Fruit fly (Drosophila melanogaster): ENCODE results near the gene eIF2beta.

Gene eIF2beta

DNA sequence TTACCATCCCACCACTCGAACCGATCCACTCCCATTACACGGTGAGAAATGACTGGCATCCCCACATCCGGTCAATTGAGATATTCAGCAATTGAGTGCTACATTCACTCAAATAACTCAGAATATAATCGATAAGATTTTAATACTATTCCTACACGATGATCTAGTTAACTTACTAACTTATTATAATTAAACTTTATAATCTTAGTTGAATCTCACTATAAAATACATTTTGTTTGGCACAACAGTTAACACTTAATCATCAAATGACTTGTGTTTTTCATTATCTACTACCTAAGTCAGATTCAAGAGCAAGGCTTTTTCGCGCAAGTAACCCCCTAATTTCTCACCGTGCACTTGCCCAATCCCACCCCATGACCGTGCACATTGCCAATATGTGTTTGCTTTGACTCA lies 31.2 kb downstream of the eIF2beta start (continued):
- no peak for TF ChIP-seq Chrac-16 (GFP tag; optimal IDR thresholded peaks at IDR 0.05)
- 0 out of 2 replicates have a peak, but pooled peaks have one; percentile 15 for TF ChIP-seq CG9215 (GFP tag; IDR thresholded peaks at IDR 0.05)
- TF ChIP-seq NfI (GFP tag; optimal IDR thresholded peaks at IDR 0.05): peak; percentile 31
- no peak for TF ChIP-seq CG32767 (GFP tag; IDR thresholded peaks at IDR 0.05)
- no peak for TF ChIP-seq Rx (GFP tag; IDR thresholded peaks at IDR 0.05)
- peak; percentile 21; the same call in 1 of the 3 replicates for TF ChIP-seq tgo (GFP tag; IDR thresholded peaks at IDR 0.05)
- TF ChIP-seq ERR (GFP tag; optimal IDR thresholded peaks at IDR 0.05): no peak
- TF ChIP-seq chif (GFP tag; optimal IDR thresholded peaks at IDR 0.05): peak in 1 of 2 experiments; percentile 12
- no peak for TF ChIP-seq CG6854 (GFP tag; optimal IDR thresholded peaks at IDR 0.05)
- TF ChIP-seq CG4854 (GFP tag; optimal IDR thresholded peaks at IDR 0.05): no peak
- no peak for TF ChIP-seq CG1602 (GFP tag; optimal IDR thresholded peaks at IDR 0.05)
- TF ChIP-seq luna (GFP tag; optimal IDR thresholded peaks at IDR 0.05): no peak
- TF ChIP-seq Dref (GFP tag; IDR thresholded peaks at IDR 0.05): no peak
- TF ChIP-seq psq (GFP tag; optimal IDR thresholded peaks at IDR 0.05): no peak
- TF ChIP-seq sna (GFP tag; IDR thresholded peaks at IDR 0.05; ENCODE audit: partially characterized antibody): no peak
- TF ChIP-seq cwo (GFP tag; optimal IDR thresholded peaks at IDR 0.05): peak; percentile 12
- no peak for TF ChIP-seq Hr78 (GFP tag; optimal IDR thresholded peaks at IDR 0.05)
- TF ChIP-seq BtbVII (GFP tag; optimal IDR thresholded peaks at IDR 0.05): no peak
- TF ChIP-seq CG11398 (GFP tag; optimal IDR thresholded peaks at IDR 0.05): no peak
- no peak for TF ChIP-seq Fer2 (tag; optimal IDR thresholded peaks at IDR 0.05)
- no peak for TF ChIP-seq exex (tag; optimal IDR thresholded peaks at IDR 0.05)
- 0 out of 2 replicates have a peak, but pooled peaks have one; percentile 19 for TF ChIP-seq CG6689 (GFP tag; IDR thresholded peaks at IDR 0.05)
- peak; percentile 53 for TF ChIP-seq lab (GFP tag; optimal IDR thresholded peaks at IDR 0.05)
- TF ChIP-seq seq (GFP tag; IDR thresholded peaks at IDR 0.05): no peak
- peak; percentile 48 for TF ChIP-seq phol (tag; optimal IDR thresholded peaks at IDR 0.05)
- no peak for TF ChIP-seq btn (GFP tag; optimal IDR thresholded peaks at IDR 0.05)
- no peak for TF ChIP-seq CG7963 (GFP tag; IDR thresholded peaks at IDR 0.05; ENCODE audit: partially characterized antibody)

DNA sequence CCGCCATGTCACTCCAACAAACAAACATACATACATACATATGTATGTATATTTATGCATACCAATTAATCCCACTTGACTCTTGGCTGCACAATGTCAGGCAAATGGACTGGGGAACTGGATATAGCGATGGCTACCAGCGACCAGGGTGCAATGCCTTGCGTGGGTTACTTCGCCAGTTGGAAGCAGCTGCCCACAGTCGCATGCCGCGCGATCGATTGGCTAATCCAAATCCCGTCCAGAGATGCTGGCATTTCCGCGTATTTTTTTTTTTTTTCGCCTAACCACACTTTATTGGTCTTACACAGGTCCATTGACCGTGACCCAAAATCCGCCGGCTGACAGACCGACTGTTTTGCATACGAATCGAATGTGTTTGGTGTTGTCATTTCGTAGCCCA lies 32.3 kb downstream of the eIF2beta start:
- TF ChIP-seq ind (GFP tag; optimal IDR thresholded peaks at IDR 0.05) (no peak), gce (GFP tag; IDR thresholded peaks at IDR 0.05) (no peak), CG30020 (tag; optimal IDR thresholded peaks at IDR 0.05) (no peak), CG12104 (GFP tag; optimal IDR thresholded peaks at IDR 0.05) (no peak), CG12744 (GFP tag; optimal IDR thresholded peaks at IDR 0.05) (no peak), CG34376 (GFP tag; optimal IDR thresholded peaks at IDR 0.05) (no peak), Max (GFP tag; optimal IDR thresholded peaks at IDR 0.05) (no peak), CG10654 (GFP tag; optimal IDR thresholded peaks at IDR 0.05) (no peak), NFAT (GFP tag; IDR thresholded peaks at IDR 0.05) (no peak), CG7839 (tag; optimal IDR thresholded peaks at IDR 0.05) (no peak), CG7357 (GFP tag; IDR thresholded peaks at IDR 0.05) (no peak), bcd (GFP tag; optimal IDR thresholded peaks at IDR 0.05) (no peak), pzg (GFP tag; optimal IDR thresholded peaks at IDR 0.05) (no peak), sqz (GFP tag; optimal IDR thresholded peaks at IDR 0.05) (peak; percentile 28), ci (GFP tag; IDR thresholded peaks at IDR 0.05) (no peak), CG7271 (tag; optimal IDR thresholded peaks at IDR 0.05) (no peak), cg (GFP tag; optimal IDR thresholded peaks at IDR 0.05) (no peak), CG11504 (tag; optimal IDR thresholded peaks at IDR 0.05) (no peak), CG5245 (GFP tag; optimal IDR thresholded peaks at IDR 0.05) (no peak), grn (GFP tag; optimal IDR thresholded peaks at IDR 0.05) (no peak), knrl (GFP tag; IDR thresholded peaks at IDR 0.05; ENCODE audit: partially characterized antibody) (no peak), nerfin-2 (GFP tag; IDR thresholded peaks at IDR 0.05; ENCODE audit: partially characterized antibody) (no peak), Eip74EF (GFP tag; optimal IDR thresholded peaks at IDR 0.05) (peak in 1 of 2 experiments; percentile 85), az2 (GFP tag; optimal IDR thresholded peaks at IDR 0.05) (no peak), Dp (GFP tag; optimal IDR thresholded peaks at IDR 0.05) (no peak)
